Fruit fly (Drosophila melanogaster) Kc167 (cell line): ENCODE results near the gene CG10802.

Experiments used
- Myc ChIP-seq: fragments of >200 bp; optimal IDR thresholded peaks from 2 replicates; lab custom pipeline; 2017; ENCODE audit warnings: missing external identifiers
- Sin3A ChIP-seq: fragments of >200 bp; optimal IDR thresholded peaks from 2 replicates; lab custom pipeline; 2018; ENCODE audit warnings: missing external identifiers
- h ChIP-seq: fragments of >200 bp; optimal IDR thresholded peaks from 3 replicates; lab custom pipeline; 2018; ENCODE audit warnings: missing external identifiers
- insv ChIP-seq: fragments of >200 bp; optimal IDR thresholded peaks from 3 replicates; lab custom pipeline; 2018; ENCODE audit warnings: missing external identifiers
- psq ChIP-seq: fragments of >200 bp; optimal IDR thresholded peaks from 2 replicates; lab custom pipeline; 2017; ENCODE audit warnings: missing external identifiers
- ttk ChIP-seq: sonication (Bioruptor generic); optimal IDR thresholded peaks from 2 replicates; lab custom pipeline; 2017; ENCODE audit warnings: missing external identifiers

The CG10802 gene

dm6 chrX:3447718-3448523 lies 34.8 kb upstream of the CG10802 start:
- TF ChIP-seq psq (lab: Kevin White, UChicago): no peak
- no peak for TF ChIP-seq insv (lab: Kevin White, UChicago)
- no peak for TF ChIP-seq Sin3A (lab: Kevin White, UChicago)
- TF ChIP-seq ttk (lab: Kevin White, UChicago): no peak
- no peak for TF ChIP-seq h
- TF ChIP-seq Myc (lab: Kevin White, UChicago): no peak

dm6 chrX:3448893-3449394 lies 33.8 kb upstream of the CG10802 start, which contains the start of gene CG12535:
Gene CG12535 (minus strand): TSS chrX:3448943.
- TF ChIP-seq ttk (lab: Kevin White, UChicago): no peak
- no peak for TF ChIP-seq Myc (lab: Kevin White, UChicago)
- TF ChIP-seq Sin3A (lab: Kevin White, UChicago): no peak
- TF ChIP-seq psq (lab: Kevin White, UChicago): no peak
- TF ChIP-seq h: no peak
- TF ChIP-seq insv (lab: Kevin White, UChicago): no peak

dm6 chrX:3451250-3451786 lies 31.4 kb upstream of the CG10802 start:
- no peak for TF ChIP-seq psq (lab: Kevin White, UChicago)
- no peak for TF ChIP-seq Myc (lab: Kevin White, UChicago)
- TF ChIP-seq h: no peak
- no peak for TF ChIP-seq ttk (lab: Kevin White, UChicago)
- no peak for TF ChIP-seq insv (lab: Kevin White, UChicago)
- no peak for TF ChIP-seq Sin3A (lab: Kevin White, UChicago)

dm6 chrX:3451916-3452315 lies 30.8 kb upstream of the CG10802 start:
- TF ChIP-seq Sin3A (lab: Kevin White, UChicago) (no peak), psq (lab: Kevin White, UChicago) (no peak), h (no peak), ttk (lab: Kevin White, UChicago) (no peak), Myc (lab: Kevin White, UChicago) (no peak), insv (lab: Kevin White, UChicago) (no peak)

dm6 chrX:3453038-3453819 lies 29.5 kb upstream of the CG10802 start:
- TF ChIP-seq Sin3A (lab: Kevin White, UChicago): no peak
- no peak for TF ChIP-seq psq (lab: Kevin White, UChicago)
- no peak for TF ChIP-seq h
- TF ChIP-seq insv (lab: Kevin White, UChicago): no peak
- no peak for TF ChIP-seq ttk (lab: Kevin White, UChicago)
- no peak for TF ChIP-seq Myc (lab: Kevin White, UChicago)

dm6 chrX:3454715-3455114 lies 28.1 kb upstream of the CG10802 start:
- TF ChIP-seq Myc (lab: Kevin White, UChicago) (no peak), insv (lab: Kevin White, UChicago) (no peak), ttk (lab: Kevin White, UChicago) (no peak), psq (lab: Kevin White, UChicago) (no peak), Sin3A (lab: Kevin White, UChicago) (no peak), h (no peak)

- no peak for TF ChIP-seq Myc (lab: Kevin White, UChicago)
- TF ChIP-seq h: no peak
- TF ChIP-seq ttk (lab: Kevin White, UChicago): no peak
- TF ChIP-seq Sin3A (lab: Kevin White, UChicago): no peak
- no peak for TF ChIP-seq psq (lab: Kevin White, UChicago)
- no peak for TF ChIP-seq insv (lab: Kevin White, UChicago)
Measured at dm6 chrX:3455431-3456001, 27.2 kb upstream of the CG10802 start.

- no peak for TF ChIP-seq Myc (lab: Kevin White, UChicago)
- TF ChIP-seq ttk (lab: Kevin White, UChicago): no peak
- no peak for TF ChIP-seq h
- TF ChIP-seq insv (lab: Kevin White, UChicago): no peak
- TF ChIP-seq Sin3A (lab: Kevin White, UChicago): no peak
- no peak for TF ChIP-seq psq (lab: Kevin White, UChicago)
Measured at dm6 chrX:3457518-3457917, 25.2 kb upstream of the CG10802 start.

dm6 chrX:3458491-3458890 lies 24.3 kb upstream of the CG10802 start:
- TF ChIP-seq ttk (lab: Kevin White, UChicago) (no peak), h (no peak), psq (lab: Kevin White, UChicago) (no peak), Sin3A (lab: Kevin White, UChicago) (no peak), insv (lab: Kevin White, UChicago) (no peak), Myc (lab: Kevin White, UChicago) (no peak)

- TF ChIP-seq Myc (lab: Kevin White, UChicago): no peak
Measured at dm6 chrX:3460140-3460642, 22.6 kb upstream of the CG10802 start, which contains the start of the genes CG16782 and CG10801. Gene CG16782 (minus strand): TSS chrX:3460240. Gene CG10801 (plus strand): TSS chrX:3460592.

- TF ChIP-seq ttk (lab: Kevin White, UChicago): no peak
- TF ChIP-seq psq (lab: Kevin White, UChicago): no peak
- TF ChIP-seq h: no peak
- no peak for TF ChIP-seq Myc (lab: Kevin White, UChicago)
- TF ChIP-seq Sin3A (lab: Kevin White, UChicago): no peak
- TF ChIP-seq insv (lab: Kevin White, UChicago): no peak
Measured at dm6 chrX:3463944-3464343, 18.8 kb upstream of the CG10802 start, which contains the start of gene CG16781. Gene CG16781 (minus strand): TSS chrX:3464044.
